Worm (Caenorhabditis elegans) whole organism, L4 larva: ENCODE results near the gene vha-20.

Source experiments
- F44E2.7 ChIP-seq: fragments of 200-800 bp; sonication (Bioruptor generic); IDR thresholded peaks from 2 replicates; pipeline ENCODE4 v2.1.2; 2022; ENCODE audit warnings: missing genetic modification characterization, missing compliant biosample characterization
- ceh-20 ChIP-seq: fragments of 200-800 bp; sonication (Bioruptor generic); IDR thresholded peaks from 2 replicates; pipeline ENCODE4 v1.3.6; 2022; ENCODE audit warnings: missing genetic modification reagents, missing genetic modification characterization, missing compliant biosample characterization
- daf-8 ChIP-seq: fragments of 200-800 bp; sonication (Bioruptor generic); IDR thresholded peaks from 2 replicates; pipeline ENCODE4 v1.3.6; 2022; ENCODE audit warnings: missing genetic modification characterization, missing compliant biosample characterization
- dpl-1 ChIP-seq: fragments of 150-350 bp; optimal IDR thresholded peaks from 2 replicates; lab custom pipeline; 2014; ENCODE audit warnings: missing biosample characterization, missing genetic modification reagents, missing genetic modification characterization
- egl-27 ChIP-seq: sonication (generic microtip); optimal IDR thresholded peaks from 3 replicates; lab custom pipeline; 2017; ENCODE audit warnings: missing biosample characterization, missing genetic modification reagents, missing genetic modification characterization
- hlh-30 ChIP-seq: sonication (generic microtip); optimal IDR thresholded peaks from 2 replicates; lab custom pipeline; 2017; ENCODE audit warnings: antibody characterized with exemption, mild to moderate bottlenecking, missing genetic modification characterization, missing compliant biosample characterization; ENCODE audit not compliant: insufficient read depth
- lim-7 ChIP-seq: fragments of 200-800 bp; sonication (Bioruptor generic); IDR thresholded peaks from 2 replicates; pipeline ENCODE4 v1.3.6; 2022; ENCODE audit warnings: missing genetic modification characterization, missing compliant biosample characterization
- mep-1 ChIP-seq: fragments of 150-350 bp; sonication (generic microtip); optimal IDR thresholded peaks from 3 replicates; lab custom pipeline; 2014; ENCODE audit warnings: missing biosample characterization, missing genetic modification characterization
- mxl-2 ChIP-seq: fragments of 200-800 bp; sonication (Bioruptor generic); conservative IDR thresholded peaks from 2 replicates; pipeline ENCODE4 v1.3.6; 2022; ENCODE audit warnings: missing genetic modification reagents, missing genetic modification characterization, missing compliant biosample characterization
- nhr-76 ChIP-seq: fragments of 150-350 bp; optimal IDR thresholded peaks from 2 replicates; lab custom pipeline; 2014; ENCODE audit warnings: missing biosample characterization, missing genetic modification characterization

- TF ChIP-seq nhr-76 (tag; lab: Kevin White, UChicago) = no peak
- TF ChIP-seq egl-27 (tag; lab: Kevin White, UChicago) = no peak
- TF ChIP-seq daf-8 (GFP tag; lab: Robert Waterston, UW) = no peak
- no peak for TF ChIP-seq hlh-30 (tag; lab: Kevin White, UChicago)
- TF ChIP-seq mep-1 (tag; lab: Kevin White, UChicago) = no peak
- no peak for TF ChIP-seq ceh-20
- TF ChIP-seq mxl-2 (GFP tag; lab: Robert Waterston, UW) = no peak
- no peak for TF ChIP-seq lim-7 (GFP tag; lab: Robert Waterston, UW)
- no peak for TF ChIP-seq dpl-1 (GFP tag; lab: Kevin White, UChicago)
- TF ChIP-seq F44E2.7 (GFP tag; lab: Robert Waterston, UW) = no peak
Measured at ce11 chrX:14185631-14186030, 21.3 kb upstream of the vha-20 start.
